Worm (Caenorhabditis elegans) whole organism, young adult: ENCODE results near the gene asd-1.

Source experiments
- B0019.2 ChIP-seq: fragments of 200-800 bp; sonication (Bioruptor generic); conservative IDR thresholded peaks from 2 replicates; pipeline ENCODE4 v1.3.6; 2022; ENCODE audit warnings: missing genetic modification reagents, missing genetic modification characterization, missing compliant biosample characterization
- B0035.1 ChIP-seq: sonication (generic microtip); optimal IDR thresholded peaks from 2 replicates; lab custom pipeline; 2016; ENCODE audit warnings: missing genetic modification characterization, mild to moderate bottlenecking, missing compliant biosample characterization, missing genotype, missing genetic modification reagents
- B0336.3 ChIP-seq: fragments of 200-800 bp; sonication (Bioruptor generic); IDR thresholded peaks from 2 replicates; pipeline ENCODE4 v1.3.6; 2022; ENCODE audit warnings: missing genetic modification characterization, missing compliant biosample characterization
- C06A6.2 ChIP-seq: fragments of 200-800 bp; sonication (Bioruptor generic); conservative IDR thresholded peaks from 2 replicates; pipeline ENCODE4 v1.3.6; 2022; ENCODE audit warnings: missing genetic modification characterization, missing compliant biosample characterization
- D2030.7 ChIP-seq: fragments of 200-800 bp; sonication (Bioruptor generic); IDR thresholded peaks from 2 replicates; pipeline ENCODE4 v1.3.6; 2022; ENCODE audit warnings: missing genetic modification reagents, missing genetic modification characterization, missing compliant biosample characterization
- F33H1.4 ChIP-seq: fragments of 200-800 bp; sonication (Bioruptor generic); IDR thresholded peaks from 2 replicates; pipeline ENCODE4 v1.3.6; 2022; ENCODE audit warnings: missing genetic modification reagents, missing genetic modification characterization, missing compliant biosample characterization
- F55B11.4 ChIP-seq: sonication (generic microtip); optimal IDR thresholded peaks from 2 replicates; lab custom pipeline; 2016; ENCODE audit warnings: missing compliant biosample characterization, missing genetic modification characterization, borderline replicate concordance; ENCODE audit not compliant: insufficient read depth
- K11D2.4 ChIP-seq: fragments of 200-800 bp; sonication (Bioruptor generic); IDR thresholded peaks from 2 replicates; pipeline ENCODE4 v1.3.6; 2022; ENCODE audit warnings: missing genetic modification reagents, missing genetic modification characterization, missing compliant biosample characterization
- T07F8.4 ChIP-seq: sonication (generic microtip); optimal IDR thresholded peaks from 2 replicates; lab custom pipeline; 2016; ENCODE audit warnings: mild to moderate bottlenecking, missing genetic modification characterization, moderate library complexity, missing compliant biosample characterization
- Y67H2A.10 ChIP-seq: fragments of 200-800 bp; sonication (Bioruptor generic); conservative IDR thresholded peaks from 2 replicates; pipeline ENCODE4 v1.3.6; 2022; ENCODE audit warnings: missing genetic modification reagents, missing genetic modification characterization, missing compliant biosample characterization
- ama-1 ChIP-seq, 3 experiments: fragments of 150-350 bp in 1 of 3; sonication (generic microtip) in 2 of 3; optimal IDR thresholded peaks; 2 replicates each; lab custom pipeline; 2014 to 2018; ENCODE audit warnings: missing biosample characterization in 2 of 3, missing genetic modification characterization in 2 of 3, missing genetic modification reagents in 2 of 3
- aptf-3 ChIP-seq: fragments of 200-800 bp; sonication (Bioruptor generic); IDR thresholded peaks from 2 replicates; pipeline ENCODE4 v1.3.6; 2022; ENCODE audit warnings: missing genetic modification characterization, missing compliant biosample characterization
- athp-1 ChIP-seq: sonication (generic microtip); optimal IDR thresholded peaks from 2 replicates; lab custom pipeline; 2017; ENCODE audit warnings: mild to moderate bottlenecking, missing genetic modification characterization, missing compliant biosample characterization
- attf-5 ChIP-seq: fragments of 200-800 bp; sonication (Bioruptor generic); optimal IDR thresholded peaks from 2 replicates; lab custom pipeline; 2018; ENCODE audit warnings: mild to moderate bottlenecking, missing genetic modification characterization, missing compliant biosample characterization
- bed-1 ChIP-seq: fragments of 200-800 bp; sonication (Bioruptor generic); IDR thresholded peaks from 2 replicates; pipeline ENCODE4 v1.3.6; 2022; ENCODE audit warnings: missing genetic modification reagents, missing genetic modification characterization, missing compliant biosample characterization
- bed-2 ChIP-seq: fragments of 200-800 bp; sonication (Bioruptor generic); IDR thresholded peaks from 2 replicates; pipeline ENCODE4 v1.3.6; 2022; ENCODE audit warnings: missing genetic modification reagents, missing genetic modification characterization, missing compliant biosample characterization
- ccch-3 ChIP-seq: fragments of 200-800 bp; sonication (Bioruptor generic); optimal IDR thresholded peaks from 2 replicates; lab custom pipeline; 2018; ENCODE audit warnings: mild to moderate bottlenecking, missing genetic modification characterization, missing compliant biosample characterization
- cebp-1 ChIP-seq, 2 experiments: fragments of 200-800 bp in 1 of 2; sonication (Bioruptor generic) in 1 of 2; sonication (generic microtip) in 1 of 2; IDR thresholded peaks in 1 of 2; optimal IDR thresholded peaks in 1 of 2; 2 replicates each; pipeline versions ENCODE4 v1.3.6 to Lab custom; 2017 to 2022; ENCODE audit warnings: missing compliant biosample characterization in 2 of 2, missing genetic modification characterization in 2 of 2, mild to moderate bottlenecking in 1 of 2, missing genetic modification reagents in 1 of 2, moderate library complexity in 1 of 2
- cebp-2 ChIP-seq: fragments of 200-800 bp; sonication (Bioruptor generic); IDR thresholded peaks from 2 replicates; pipeline ENCODE4 v1.3.6; 2022; ENCODE audit warnings: missing genetic modification characterization, missing compliant biosample characterization
- ceh-40 ChIP-seq: fragments of 200-800 bp; sonication (Bioruptor generic); IDR thresholded peaks from 2 replicates; pipeline ENCODE4 v1.3.6; 2022; ENCODE audit warnings: missing genetic modification characterization, missing compliant biosample characterization
- ceh-58 ChIP-seq: fragments of 200-800 bp; sonication (Bioruptor generic); IDR thresholded peaks from 2 replicates; pipeline ENCODE4 v1.3.6; 2022; ENCODE audit warnings: missing genetic modification characterization, missing compliant biosample characterization
- ceh-79 ChIP-seq: sonication (generic microtip); optimal IDR thresholded peaks from 2 replicates; lab custom pipeline; 2017; ENCODE audit warnings: mild to moderate bottlenecking, missing genetic modification characterization, missing compliant biosample characterization
- ceh-91 ChIP-seq: fragments of 200-800 bp; sonication (Bioruptor generic); IDR thresholded peaks from 2 replicates; pipeline ENCODE4 v1.3.6; 2022; ENCODE audit warnings: missing genetic modification reagents, missing genetic modification characterization, missing compliant biosample characterization
- dox-1 ChIP-seq: fragments of 200-800 bp; sonication (Bioruptor generic); IDR thresholded peaks from 2 replicates; pipeline ENCODE4 v1.3.6; 2022; ENCODE audit warnings: missing genetic modification reagents, missing genetic modification characterization, missing compliant biosample characterization
- egl-18 ChIP-seq: fragments of 200-800 bp; sonication (Bioruptor generic); IDR thresholded peaks from 2 replicates; pipeline ENCODE4 v1.3.6; 2022; ENCODE audit warnings: missing genetic modification reagents, missing genetic modification characterization, missing compliant biosample characterization
- gei-17 ChIP-seq: fragments of 200-800 bp; sonication (Bioruptor generic); optimal IDR thresholded peaks from 2 replicates; lab custom pipeline; 2018; ENCODE audit warnings: mild to moderate bottlenecking, missing genetic modification characterization, missing compliant biosample characterization
- him-1 ChIP-seq: sonication (generic microtip); optimal IDR thresholded peaks from 2 replicates; lab custom pipeline; 2016; ENCODE audit warnings: missing genotype, missing genetic modification reagents, missing genetic modification characterization, missing compliant biosample characterization
- hlh-26 ChIP-seq: fragments of 200-800 bp; sonication (Bioruptor generic); conservative IDR thresholded peaks from 2 replicates; pipeline ENCODE4 v1.3.6; 2022; ENCODE audit warnings: missing genetic modification reagents, missing genetic modification characterization, missing compliant biosample characterization
- hsf-1 ChIP-seq: fragments of 200-800 bp; sonication (Bioruptor generic); IDR thresholded peaks from 2 replicates; pipeline ENCODE4 v1.3.6; 2022; ENCODE audit warnings: missing genetic modification reagents, missing genetic modification characterization, missing compliant biosample characterization
- let-607 ChIP-seq, 2 experiments: fragments of 200-800 bp in 1 of 2; sonication (Bioruptor generic) in 1 of 2; sonication (generic microtip) in 1 of 2; optimal IDR thresholded peaks; 2 replicates each; lab custom pipeline; 2016 to 2018; ENCODE audit warnings: mild to moderate bottlenecking in 2 of 2, missing compliant biosample characterization in 2 of 2, missing genetic modification characterization in 2 of 2, moderate library complexity in 2 of 2, missing genotype in 1 of 2
- lin-54 ChIP-seq: fragments of 200-800 bp; sonication (Bioruptor generic); optimal IDR thresholded peaks from 2 replicates; lab custom pipeline; 2018; ENCODE audit warnings: mild to moderate bottlenecking, missing genetic modification characterization, missing compliant biosample characterization
- lsl-1 ChIP-seq: fragments of 200-800 bp; sonication (Bioruptor generic); optimal IDR thresholded peaks from 2 replicates; lab custom pipeline; 2018; ENCODE audit warnings: mild to moderate bottlenecking, missing genetic modification characterization, moderate library complexity, missing compliant biosample characterization
- madf-6 ChIP-seq: fragments of 200-800 bp; sonication (Bioruptor generic); IDR thresholded peaks from 2 replicates; pipeline ENCODE4 v1.3.6; 2022; ENCODE audit warnings: missing genetic modification reagents, missing genetic modification characterization, missing compliant biosample characterization
- madf-8 ChIP-seq: fragments of 200-800 bp; sonication (Bioruptor generic); conservative IDR thresholded peaks from 2 replicates; pipeline ENCODE4 v1.3.6; 2022; ENCODE audit warnings: missing genetic modification reagents, missing genetic modification characterization, missing compliant biosample characterization
- nfyb-1 ChIP-seq: fragments of 200-800 bp; sonication (Bioruptor generic); IDR thresholded peaks from 2 replicates; pipeline ENCODE4 v1.3.6; 2022; ENCODE audit warnings: missing genetic modification reagents, missing genetic modification characterization, missing compliant biosample characterization
- nhr-120 ChIP-seq: fragments of 200-800 bp; sonication (Bioruptor generic); IDR thresholded peaks from 2 replicates; pipeline ENCODE4 v1.3.6; 2022; ENCODE audit warnings: missing genetic modification characterization, missing compliant biosample characterization
- nhr-179 ChIP-seq: sonication (generic microtip); optimal IDR thresholded peaks from 2 replicates; lab custom pipeline; 2016; ENCODE audit warnings: mild to moderate bottlenecking, missing genetic modification characterization, missing compliant biosample characterization
- pha-4 ChIP-seq: fragments of 150-350 bp; sonication (generic microtip); optimal IDR thresholded peaks from 2 replicates; lab custom pipeline; 2014; ENCODE audit warnings: missing biosample characterization, missing genetic modification reagents, missing genetic modification characterization
- rcor-1 ChIP-seq: fragments of 200-800 bp; sonication (Bioruptor generic); IDR thresholded peaks from 2 replicates; pipeline ENCODE4 v1.3.6; 2022; ENCODE audit warnings: missing genetic modification reagents, missing genetic modification characterization, missing compliant biosample characterization
- rpc-1 ChIP-seq, 2 experiments: fragments of 150-350 bp in 1 of 2; sonication (generic microtip) in 1 of 2; optimal IDR thresholded peaks; 2 replicates each; lab custom pipeline; 2014 to 2018; ENCODE audit warnings: missing biosample characterization in 1 of 2, missing genetic modification characterization in 1 of 2, missing genetic modification reagents in 1 of 2, missing genotype in 1 of 2
- sea-2 ChIP-seq: fragments of 200-800 bp; sonication (Bioruptor generic); IDR thresholded peaks from 2 replicates; pipeline ENCODE4 v1.3.6; 2022; ENCODE audit warnings: missing genetic modification characterization, missing compliant biosample characterization
- sptf-2 ChIP-seq: fragments of 200-800 bp; sonication (Bioruptor generic); optimal IDR thresholded peaks from 2 replicates; lab custom pipeline; 2018; ENCODE audit warnings: mild to moderate bottlenecking, missing genetic modification characterization, missing compliant biosample characterization
- tbp1 ChIP-seq: fragments of 200-800 bp; sonication (Bioruptor generic); optimal IDR thresholded peaks from 2 replicates; lab custom pipeline; 2018; ENCODE audit warnings: mild to moderate bottlenecking, missing genetic modification characterization, missing compliant biosample characterization
- tbx-9 ChIP-seq: sonication (generic microtip); optimal IDR thresholded peaks from 2 replicates; lab custom pipeline; 2016; ENCODE audit warnings: borderline replicate concordance, missing genetic modification characterization, inconsistent platforms, missing compliant biosample characterization
- tlf-1 ChIP-seq: fragments of 200-800 bp; sonication (Bioruptor generic); optimal IDR thresholded peaks from 2 replicates; lab custom pipeline; 2018; ENCODE audit warnings: mild to moderate bottlenecking, missing genetic modification characterization, missing compliant biosample characterization
- unc-130 ChIP-seq: sonication (generic microtip); optimal IDR thresholded peaks from 2 replicates; lab custom pipeline; 2016; ENCODE audit warnings: missing genetic modification reagents, missing genetic modification characterization, missing compliant biosample characterization
- xnd-1 ChIP-seq: sonication (generic microtip); optimal IDR thresholded peaks from 2 replicates; lab custom pipeline; 2016; ENCODE audit warnings: missing genotype, missing genetic modification reagents, missing genetic modification characterization, missing compliant biosample characterization
- ztf-3 ChIP-seq: fragments of 200-800 bp; sonication (Bioruptor generic); optimal IDR thresholded peaks from 2 replicates; lab custom pipeline; 2018; ENCODE audit warnings: mild to moderate bottlenecking, missing genetic modification characterization, missing compliant biosample characterization

The asd-1 gene

ce11 chrIII:4230092-4230491, 33.0 kb downstream of the asd-1 start:
- TF ChIP-seq unc-130 (no peak), B0336.3 (GFP tag; lab: Robert Waterston, UW) (no peak), pha-4 (tag; lab: Kevin White, UChicago) (no peak), sptf-2 (GFP tag; lab: Kevin White, UChicago) (no peak), F55B11.4 (no peak), aptf-3 (no peak), xnd-1 (tag; lab: Kevin White, UChicago) (peak; percentile 15), gei-17 (GFP tag; lab: Kevin White, UChicago) (no peak), madf-8 (GFP tag; lab: Robert Waterston, UW) (0 out of 2 replicates have a peak, but pooled peaks have one; percentile 22), cebp-2 (no peak), K11D2.4 (GFP tag; lab: Robert Waterston, UW) (no peak), cebp-1 (GFP tag; IDR thresholded peaks at IDR 0.05; lab: Robert Waterston, UW) (no peak), cebp-1 (tag; optimal IDR thresholded peaks at IDR 0.05; lab: Kevin White, UChicago) (no peak), ceh-40 (GFP tag; lab: Robert Waterston, UW) (no peak), nhr-179 (tag; lab: Kevin White, UChicago) (no peak), lsl-1 (GFP tag; lab: Kevin White, UChicago) (peak; percentile 88), ceh-79 (no peak), C06A6.2 (GFP tag; lab: Robert Waterston, UW) (no peak), ceh-91 (GFP tag; lab: Robert Waterston, UW) (peak; percentile 49; the same call in 1 of the 2 replicates), nfyb-1 (no peak), ztf-3 (GFP tag; lab: Kevin White, UChicago) (no peak), attf-5 (no peak), F33H1.4 (GFP tag; lab: Robert Waterston, UW) (no peak), Y67H2A.10 (GFP tag; lab: Robert Waterston, UW) (no peak), ceh-58 (no peak), rcor-1 (GFP tag; lab: Robert Waterston, UW) (no peak), lin-54 (GFP tag; lab: Kevin White, UChicago) (no peak), hlh-26 (no peak), B0019.2 (GFP tag; lab: Robert Waterston, UW) (no peak), ama-1 (optimal IDR thresholded peaks at IDR 0.05; lab: Kevin White, UChicago) (no peak), ama-1 (GFP tag; optimal IDR thresholded peaks at IDR 0.05; lab: Kevin White, UChicago) (no peak), madf-6 (GFP tag; lab: Robert Waterston, UW) (peak; percentile 61), tbp1 (GFP tag; lab: Kevin White, UChicago) (no peak), egl-18 (no peak), B0035.1 (tag; lab: Kevin White, UChicago) (no peak), him-1 (tag; lab: Kevin White, UChicago) (peak; percentile 58), bed-1 (GFP tag; lab: Robert Waterston, UW) (no peak), nhr-120 (no peak), tbx-9 (tag; lab: Kevin White, UChicago) (no peak), tlf-1 (no peak), rpc-1 (optimal IDR thresholded peaks at IDR 0.05; lab: Kevin White, UChicago) (no peak), rpc-1 (tag; optimal IDR thresholded peaks at IDR 0.05; lab: Kevin White, UChicago) (no peak), dox-1 (GFP tag; lab: Robert Waterston, UW) (0 out of 2 replicates have a peak, but pooled peaks have one; percentile 17), sea-2 (GFP tag; lab: Robert Waterston, UW) (no peak), hsf-1 (no peak), let-607 (tag; optimal IDR thresholded peaks at IDR 0.05; lab: Kevin White, UChicago) (no peak), ccch-3 (GFP tag; lab: Kevin White, UChicago) (no peak), athp-1 (tag; lab: Kevin White, UChicago) (no peak), D2030.7 (GFP tag; lab: Robert Waterston, UW) (peak; percentile 27; the same call in 1 of the 2 replicates), bed-2 (no peak), T07F8.4 (tag; lab: Kevin White, UChicago) (no peak)
